Worm (Caenorhabditis elegans): ENCODE results near the gene fipr-12.
A peak's percentile ranks its signal among the peaks of the same experiment; 100 is the strongest.

Gene fipr-12

DNA sequence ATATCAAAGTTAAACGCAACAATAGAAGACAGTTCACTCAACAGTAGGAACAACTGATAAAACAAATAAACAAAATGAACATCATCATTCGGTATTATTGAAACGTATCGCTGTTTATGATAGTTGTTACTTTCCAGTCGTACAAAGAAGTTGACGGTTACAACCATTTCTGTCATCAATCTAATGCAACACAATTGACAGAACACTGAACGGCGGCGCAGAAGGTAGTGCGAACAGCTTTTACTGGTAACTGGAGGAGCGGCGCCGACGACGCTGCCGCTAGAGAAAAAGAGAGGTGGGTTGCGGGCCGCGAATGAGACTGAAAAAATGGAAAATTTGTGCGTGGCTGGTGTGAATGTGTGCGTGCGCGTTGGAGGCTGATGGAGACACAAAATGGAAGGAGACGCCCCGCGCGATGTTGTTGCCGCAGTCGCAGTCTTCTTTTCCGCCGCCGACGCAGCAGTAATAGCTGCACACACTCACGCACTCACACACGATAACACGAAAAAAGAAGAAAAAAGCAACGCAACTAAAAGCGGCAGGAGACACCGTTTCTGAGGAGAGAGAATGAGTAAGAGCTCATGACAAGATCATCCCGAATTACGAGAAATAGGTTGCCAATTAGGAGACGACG, 21.1 kb downstream of the fipr-12 start:
- TF ChIP-seq zip-11 (GFP tag; IDR thresholded peaks at IDR 0.05), result no peak
- no peak for TF ChIP-seq Y48G9A.11 (GFP tag; IDR thresholded peaks at IDR 0.05)
- TF ChIP-seq lir-3 (tag; optimal IDR thresholded peaks at IDR 0.05), result no peak
- TF ChIP-seq ztf-7 (tag; optimal IDR thresholded peaks at IDR 0.05), result no peak
- no peak for TF ChIP-seq aha-1 (tag)
- peak; percentile 57; the same call in 1 of the 2 replicates for TF ChIP-seq set-16 (GFP tag; IDR thresholded peaks at IDR 0.05)
- TF ChIP-seq ztf-11 (tag; optimal IDR thresholded peaks at IDR 0.05), result no peak
- no peak for TF ChIP-seq nhr-6 (tag; optimal IDR thresholded peaks at IDR 0.05)
- no peak for TF ChIP-seq tag-97 (GFP tag; IDR thresholded peaks at IDR 0.05)
- peak; percentile 29 for TF ChIP-seq rbr-2 (tag; optimal IDR thresholded peaks at IDR 0.05)
- no peak for TF ChIP-seq nhr-42 (GFP tag; IDR thresholded peaks at IDR 0.05)
- TF ChIP-seq ctbp-1 (GFP tag; IDR thresholded peaks at IDR 0.05), result no peak
- TF ChIP-seq unc-62 (GFP tag; optimal IDR thresholded peaks at IDR 0.05 in 1 of 2), result peak in 1 of 2 experiments; percentile 96
- TF ChIP-seq unc-62 (tag; optimal IDR thresholded peaks at IDR 0.05), result no peak
- no peak for TF ChIP-seq nhr-76 (tag; optimal IDR thresholded peaks at IDR 0.05)
- TF ChIP-seq lim-7 (GFP tag; IDR thresholded peaks at IDR 0.05), result no peak
- no peak for TF ChIP-seq ceh-32 (tag; optimal IDR thresholded peaks at IDR 0.05; ENCODE audit: poor library complexity)
- TF ChIP-seq aly-2 (tag; optimal IDR thresholded peaks at IDR 0.05), result no peak
- no peak for TF ChIP-seq nhr-41 (GFP tag; IDR thresholded peaks at IDR 0.05)
- TF ChIP-seq snpc-1.2 (GFP tag; IDR thresholded peaks at IDR 0.05), result no peak
- no peak for TF ChIP-seq zfp-3 (GFP tag; conservative IDR thresholded peaks at IDR 0.05)
- no peak for TF ChIP-seq hif-1 (tag; optimal IDR thresholded peaks at IDR 0.05)
- no peak for TF ChIP-seq lin-1 (GFP tag; IDR thresholded peaks at IDR 0.05)
- TF ChIP-seq unc-39 (tag; optimal IDR thresholded peaks at IDR 0.05), result no peak
- TF ChIP-seq nhr-25 (tag; optimal IDR thresholded peaks at IDR 0.05; ENCODE audit: borderline replicate concordance, insufficient read depth), result no peak
- TF ChIP-seq ama-1 (optimal IDR thresholded peaks at IDR 0.05), result no peak
- TF ChIP-seq ceh-82 (tag; optimal IDR thresholded peaks at IDR 0.05), result no peak
- no peak for TF ChIP-seq dmd-8 (GFP tag; IDR thresholded peaks at IDR 0.05)
- no peak for TF ChIP-seq Y105C5A.15 (GFP tag; IDR thresholded peaks at IDR 0.05)
- 0 out of 2 replicates have a peak, but pooled peaks have one; percentile 62 for TF ChIP-seq egl-43 (GFP tag; IDR thresholded peaks at IDR 0.05)
- TF ChIP-seq skn-1 (tag; optimal IDR thresholded peaks at IDR 0.05), result no peak
- peak; percentile 34; the same call in 1 of the 2 replicates for TF ChIP-seq hmg-1.1 (GFP tag; IDR thresholded peaks at IDR 0.05)
- no peak for TF ChIP-seq lin-15B (tag; optimal IDR thresholded peaks at IDR 0.05)
- no peak for TF ChIP-seq egl-27 (tag; optimal IDR thresholded peaks at IDR 0.05)
- TF ChIP-seq D1046.2 (GFP tag; IDR thresholded peaks at IDR 0.05), result 0 out of 2 replicates have a peak, but pooled peaks have one; percentile 4
- TF ChIP-seq vab-7 (GFP tag; IDR thresholded peaks at IDR 0.05), result no peak
- TF ChIP-seq spr-1 (tag; optimal IDR thresholded peaks at IDR 0.05), result no peak
- TF ChIP-seq zag-1 (tag; optimal IDR thresholded peaks at IDR 0.05), result no peak
- TF ChIP-seq Y5F2A.4 (GFP tag; optimal IDR thresholded peaks at IDR 0.05), result no peak
- no peak for TF ChIP-seq hlh-11 (tag; optimal IDR thresholded peaks at IDR 0.05)
- TF ChIP-seq tra-1 (GFP tag; IDR thresholded peaks at IDR 0.05), result no peak
- TF ChIP-seq lin-38 (GFP tag; IDR thresholded peaks at IDR 0.05), result no peak
- no peak for TF ChIP-seq nhr-102 (tag; optimal IDR thresholded peaks at IDR 0.05)

DNA sequence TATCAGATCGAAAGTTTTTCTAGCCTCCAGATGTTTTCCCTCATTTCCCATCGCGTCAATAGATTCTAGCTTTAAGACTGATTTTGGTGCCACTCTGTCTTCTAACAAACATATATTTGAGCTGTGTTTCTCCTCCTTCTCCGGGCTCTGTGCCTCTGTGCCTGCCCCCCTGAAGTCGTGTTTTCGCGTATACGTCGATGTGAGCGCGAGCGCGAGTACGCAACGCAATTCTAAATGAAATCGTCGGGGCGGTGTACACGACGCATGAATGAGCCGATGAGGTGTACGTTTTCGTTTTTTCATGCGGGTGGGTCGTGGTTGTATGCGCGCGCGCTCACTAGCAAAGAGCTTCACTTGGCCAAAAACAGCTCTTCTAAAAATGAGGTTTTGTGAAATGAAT, 22.8 kb downstream of the fipr-12 start:
- TF ChIP-seq mxl-3 (GFP tag; optimal IDR thresholded peaks at IDR 0.05), result no peak
- peak; percentile 56; the same call in 1 of the 2 replicates for TF ChIP-seq egl-43 (GFP tag; IDR thresholded peaks at IDR 0.05)
- TF ChIP-seq nhr-42 (GFP tag; IDR thresholded peaks at IDR 0.05), result no peak
- 0 out of 2 replicates have a peak, but pooled peaks have one; percentile 43 for TF ChIP-seq F44E2.7 (GFP tag; IDR thresholded peaks at IDR 0.05)
- TF ChIP-seq skn-1 (tag; optimal IDR thresholded peaks at IDR 0.05), result no peak
- no peak for TF ChIP-seq lin-1 (GFP tag; IDR thresholded peaks at IDR 0.05)
- no peak for TF ChIP-seq saeg-2 (GFP tag; IDR thresholded peaks at IDR 0.05)
- no peak for TF ChIP-seq F49E8.2 (tag; optimal IDR thresholded peaks at IDR 0.05; ENCODE audit: borderline replicate concordance)
- no peak for TF ChIP-seq lin-29 (GFP tag; IDR thresholded peaks at IDR 0.05)
- TF ChIP-seq D1046.2 (GFP tag; IDR thresholded peaks at IDR 0.05), result 0 out of 2 replicates have a peak, but pooled peaks have one; percentile 67

Measured in whole organism, L4 larva.